Worm (Caenorhabditis elegans) whole organism, mixed stage, embryonic: ENCODE data around the gene C05C12.6.
"Not testable (repeated sequence)": the region's sequence is repeated elsewhere in the genome, so short reads cannot be mapped to it uniquely, and the experiment has no call there.

Source experiments
- M03D4.4 ChIP-seq: sonication (generic microtip); optimal IDR thresholded peaks from 2 replicates; lab custom pipeline; 2017; ENCODE audit warnings: mild to moderate bottlenecking, missing genetic modification characterization, missing compliant biosample characterization
- bed-3 ChIP-seq: fragments of 200-800 bp; sonication (Bioruptor generic); optimal IDR thresholded peaks from 3 replicates; lab custom pipeline; 2018; ENCODE audit warnings: mild to moderate bottlenecking, missing genetic modification characterization, moderate library complexity, missing compliant biosample characterization
- blmp-1 ChIP-seq: fragments of 150-350 bp; optimal IDR thresholded peaks from 2 replicates; lab custom pipeline; 2014; ENCODE audit warnings: missing biosample characterization, missing genetic modification characterization
- ceh-39 ChIP-seq: fragments of 150-350 bp; optimal IDR thresholded peaks from 2 replicates; lab custom pipeline; 2014; ENCODE audit warnings: missing biosample characterization, missing genetic modification characterization
- ceh-43 ChIP-seq: fragments of 200-800 bp; sonication (Bioruptor generic); optimal IDR thresholded peaks from 2 replicates; lab custom pipeline; 2018; ENCODE audit warnings: mild to moderate bottlenecking, missing genetic modification characterization, moderate library complexity, missing compliant biosample characterization
- ceh-83 ChIP-seq: fragments of 200-800 bp; sonication (Bioruptor generic); optimal IDR thresholded peaks from 2 replicates; lab custom pipeline; 2018; ENCODE audit warnings: mild to moderate bottlenecking, missing genetic modification characterization, missing compliant biosample characterization
- cnd-1 ChIP-seq: fragments of 200-800 bp; sonication (Bioruptor generic); optimal IDR thresholded peaks from 2 replicates; lab custom pipeline; 2018; ENCODE audit warnings: mild to moderate bottlenecking, missing genetic modification characterization, missing compliant biosample characterization
- drap-1 ChIP-seq: fragments of 200-800 bp; sonication (Bioruptor generic); optimal IDR thresholded peaks from 3 replicates; lab custom pipeline; 2018; ENCODE audit warnings: mild to moderate bottlenecking, missing genetic modification characterization, missing compliant biosample characterization
- elt-1 ChIP-seq: sonication (generic microtip); optimal IDR thresholded peaks from 2 replicates; lab custom pipeline; 2017; ENCODE audit warnings: missing genetic modification characterization, mild to moderate bottlenecking, missing compliant biosample characterization, antibody characterized with exemption, moderate library complexity, borderline replicate concordance; ENCODE audit not compliant: insufficient read depth
- flh-1 ChIP-seq: fragments of 200-800 bp; sonication (Bioruptor generic); optimal IDR thresholded peaks from 2 replicates; lab custom pipeline; 2018; ENCODE audit warnings: mild to moderate bottlenecking, missing genetic modification characterization, moderate library complexity, missing compliant biosample characterization
- hlh-1 ChIP-seq: fragments of 150-350 bp; optimal IDR thresholded peaks from 2 replicates; lab custom pipeline; 2014; ENCODE audit warnings: missing biosample characterization, missing genetic modification reagents, missing genetic modification characterization
- lin-13 ChIP-seq: fragments of 150-350 bp; optimal IDR thresholded peaks from 2 replicates; lab custom pipeline; 2014; ENCODE audit warnings: missing biosample characterization, missing genetic modification characterization
- lin-32 ChIP-seq: fragments of 200-800 bp; sonication (Bioruptor generic); optimal IDR thresholded peaks from 2 replicates; lab custom pipeline; 2018; ENCODE audit warnings: mild to moderate bottlenecking, missing genetic modification characterization, missing compliant biosample characterization
- lsy-2 ChIP-seq: fragments of 150-350 bp; optimal IDR thresholded peaks from 2 replicates; lab custom pipeline; 2014; ENCODE audit warnings: missing biosample characterization, missing genetic modification characterization
- mab-5 ChIP-seq: fragments of 150-350 bp; optimal IDR thresholded peaks from 2 replicates; lab custom pipeline; 2014; ENCODE audit warnings: missing biosample characterization, missing genetic modification characterization
- mep-1 ChIP-seq: fragments of 150-350 bp; optimal IDR thresholded peaks from 2 replicates; lab custom pipeline; 2017; ENCODE audit warnings: missing biosample characterization, missing genetic modification reagents, missing genetic modification characterization, inconsistent platforms
- nhr-12 ChIP-seq: fragments of 150-350 bp; optimal IDR thresholded peaks from 2 replicates; lab custom pipeline; 2014; ENCODE audit warnings: missing biosample characterization, missing genetic modification characterization
- nhr-2 ChIP-seq: fragments of 150-350 bp; optimal IDR thresholded peaks from 2 replicates; lab custom pipeline; 2014; ENCODE audit warnings: missing biosample characterization, missing genetic modification characterization
- nhr-237 ChIP-seq: fragments of 150-350 bp; optimal IDR thresholded peaks from 2 replicates; lab custom pipeline; 2014; ENCODE audit warnings: missing biosample characterization, missing genetic modification characterization
- nhr-28 ChIP-seq: fragments of 150-350 bp; optimal IDR thresholded peaks from 2 replicates; lab custom pipeline; 2014; ENCODE audit warnings: missing biosample characterization, missing genetic modification characterization
- nhr-76 ChIP-seq: sonication (generic microtip); optimal IDR thresholded peaks from 2 replicates; lab custom pipeline; 2017; ENCODE audit warnings: missing biosample characterization, missing genetic modification characterization
- pha-4 ChIP-seq: fragments of 150-350 bp; optimal IDR thresholded peaks from 2 replicates; lab custom pipeline; 2018; ENCODE audit warnings: missing biosample characterization, missing genetic modification reagents, missing genetic modification characterization
- sem-2 ChIP-seq: fragments of 200-800 bp; sonication (Bioruptor generic); optimal IDR thresholded peaks from 2 replicates; lab custom pipeline; 2018; ENCODE audit warnings: mild to moderate bottlenecking, missing genetic modification characterization, missing compliant biosample characterization
- tbx-8 ChIP-seq: fragments of 200-800 bp; sonication (Bioruptor generic); optimal IDR thresholded peaks from 2 replicates; lab custom pipeline; 2018; ENCODE audit warnings: mild to moderate bottlenecking, missing genetic modification characterization, moderate library complexity, missing compliant biosample characterization
- unc-120 ChIP-seq: sonication (generic microtip); optimal IDR thresholded peaks from 2 replicates; lab custom pipeline; 2017; ENCODE audit warnings: missing genetic modification characterization, missing compliant biosample characterization; ENCODE audit not compliant: poor library complexity, severe bottlenecking
- unc-39 ChIP-seq: fragments of 150-350 bp; optimal IDR thresholded peaks from 2 replicates; lab custom pipeline; 2014; ENCODE audit warnings: missing biosample characterization, missing genetic modification characterization
- zip-8 ChIP-seq: fragments of 150-350 bp; optimal IDR thresholded peaks from 2 replicates; lab custom pipeline; 2014; ENCODE audit warnings: missing biosample characterization, missing genetic modification characterization

Gene C05C12.6

ce11 chrIV:11276026-11276425, 34.8 kb upstream of the C05C12.6 start:
- TF ChIP-seq nhr-2 (tag; lab: Kevin White, UChicago) (no peak), ceh-43 (GFP tag; lab: Kevin White, UChicago) (no peak), blmp-1 (tag; lab: Kevin White, UChicago) (no peak), mab-5 (tag; lab: Kevin White, UChicago) (no peak), tbx-8 (GFP tag; lab: Kevin White, UChicago) (no peak)

- TF ChIP-seq lsy-2 (tag; lab: Kevin White, UChicago), result no peak
- no peak for TF ChIP-seq ceh-39
- TF ChIP-seq tbx-8 (GFP tag; lab: Kevin White, UChicago), result no peak
- no peak for TF ChIP-seq flh-1 (GFP tag; lab: Kevin White, UChicago)
- no peak for TF ChIP-seq zip-8 (tag; lab: Kevin White, UChicago)
- TF ChIP-seq unc-39 (tag; lab: Kevin White, UChicago), result no peak
- no peak for TF ChIP-seq nhr-28 (tag; lab: Kevin White, UChicago)
- TF ChIP-seq unc-120 (tag; lab: Kevin White, UChicago), result no peak
- TF ChIP-seq blmp-1 (tag; lab: Kevin White, UChicago), result no peak
- TF ChIP-seq M03D4.4 (tag; lab: Kevin White, UChicago), result no peak
- no peak for TF ChIP-seq bed-3 (GFP tag; lab: Kevin White, UChicago)
- TF ChIP-seq nhr-76, result no peak
- no peak for TF ChIP-seq drap-1 (GFP tag; lab: Kevin White, UChicago)
- no peak for TF ChIP-seq ceh-43 (GFP tag; lab: Kevin White, UChicago)
- no peak for TF ChIP-seq elt-1
These were observed 31.9 kb upstream of the C05C12.6 start, which contains the start of gene gtl-2 for ce11 chrIV:11273151-11273550. Gene gtl-2 (plus strand): TSS chrIV:11273451.

- TF ChIP-seq sem-2 (GFP tag; lab: Kevin White, UChicago) (no peak), mep-1 (no peak), hlh-1 (tag; lab: Kevin White, UChicago) (no peak), blmp-1 (tag; lab: Kevin White, UChicago) (no peak), nhr-76 (no peak), bed-3 (GFP tag; lab: Kevin White, UChicago) (no peak), ceh-83 (GFP tag; lab: Kevin White, UChicago) (no peak), lin-32 (GFP tag; lab: Kevin White, UChicago) (no peak), nhr-2 (tag; lab: Kevin White, UChicago) (no peak), unc-120 (tag; lab: Kevin White, UChicago) (no peak), nhr-237 (no peak), ceh-43 (GFP tag; lab: Kevin White, UChicago) (no peak)
- TF ChIP-seq, all 35 proteins: peak for 0
These were observed 30.0 kb upstream of the C05C12.6 start, which contains the start of gene nhr-7 for ce11 chrIV:11271262-11271661. Gene nhr-7 (minus strand): TSS chrIV:11271362.

DNA sequence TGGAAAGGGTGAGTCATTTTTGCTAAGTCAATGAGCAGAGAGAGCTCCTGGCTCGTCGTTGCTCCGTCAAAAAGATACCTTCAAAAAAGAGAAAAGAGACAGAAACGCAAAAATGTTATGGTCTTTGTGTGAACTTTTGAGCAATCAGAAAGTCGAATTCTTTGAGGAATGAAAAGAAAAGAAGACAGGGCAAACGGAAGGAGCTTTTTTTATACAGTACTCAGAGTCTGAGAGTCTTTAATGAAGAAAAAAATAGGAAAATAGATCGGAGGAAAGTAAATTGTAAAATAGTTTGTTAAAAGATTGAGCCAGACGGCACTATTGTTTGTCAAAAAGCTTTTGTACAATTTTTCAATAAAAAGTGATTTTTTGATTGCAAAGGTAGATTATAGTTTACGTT, 28.2 kb upstream of the C05C12.6 start:
- TF ChIP-seq nhr-2 (tag; lab: Kevin White, UChicago), result no peak
- no peak for TF ChIP-seq elt-1
- no peak for TF ChIP-seq nhr-12 (tag; lab: Kevin White, UChicago)
- no peak for TF ChIP-seq cnd-1 (tag; lab: Kevin White, UChicago)

- TF ChIP-seq hlh-1 (tag; lab: Kevin White, UChicago) (no peak), unc-120 (tag; lab: Kevin White, UChicago) (no peak), lin-13 (no peak), sem-2 (GFP tag; lab: Kevin White, UChicago) (no peak)
These were observed 24.8 kb upstream of the C05C12.6 start, which contains the start of gene col-127 for ce11 chrIV:11266090-11266489. Gene col-127 (minus strand): TSS chrIV:11266190.

DNA sequence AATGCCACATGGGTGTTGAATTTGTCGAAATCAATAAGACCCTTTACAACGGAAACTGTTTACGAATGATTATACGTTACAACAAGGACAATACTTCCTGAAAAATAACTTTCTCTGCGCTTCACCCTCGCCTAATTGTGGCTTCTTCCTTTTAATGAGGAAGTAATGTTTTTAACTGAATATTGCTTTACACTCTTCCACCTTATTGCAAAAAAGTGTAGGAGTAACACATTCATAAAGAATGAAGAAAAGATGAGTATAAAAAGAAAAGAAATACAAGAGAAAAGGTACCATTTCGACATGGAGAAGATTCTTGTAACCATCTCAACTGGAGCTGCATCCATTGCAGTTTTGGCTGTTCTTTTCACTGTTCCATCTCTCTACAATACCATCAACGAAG, 21.8 kb upstream of the C05C12.6 start, which contains the start of gene col-126:
Gene col-126, plus strand, starts transcription at position 301 of the 400 bp plus-strand sequence.
- TF ChIP-seq hlh-1 (tag; lab: Kevin White, UChicago); flh-1 (GFP tag; lab: Kevin White, UChicago); ceh-39: not testable (repeated sequence)

ce11 chrIV:11261535-11261934, 20.3 kb upstream of the C05C12.6 start, which contains the start of gene F54D1.1:
Gene F54D1.1 (plus strand): TSS chrIV:11261835.
- TF ChIP-seq bed-3 (GFP tag; lab: Kevin White, UChicago) (no peak), M03D4.4 (tag; lab: Kevin White, UChicago) (no peak), pha-4 (tag; lab: Kevin White, UChicago) (no peak)
